Worm (Caenorhabditis elegans) whole organism, L2 larva: ENCODE measurements around the gene R11A8.1.
A peak's percentile ranks its signal among the peaks of the same experiment; 100 is the strongest.

ENCODE experiments used
- ama-1 ChIP-seq: fragments of 150-350 bp; optimal IDR thresholded peaks from 2 replicates; lab custom pipeline; 2018; ENCODE audit warnings: inconsistent platforms
- blmp-1 ChIP-seq: sonication (generic microtip); optimal IDR thresholded peaks from 2 replicates; lab custom pipeline; 2017; ENCODE audit warnings: missing genetic modification characterization, mild to moderate bottlenecking, missing compliant biosample characterization, antibody characterized with exemption, moderate library complexity; ENCODE audit not compliant: insufficient read depth
- ceh-82 ChIP-seq: fragments of 150-350 bp; optimal IDR thresholded peaks from 2 replicates; lab custom pipeline; 2014; ENCODE audit warnings: missing biosample characterization, missing genetic modification characterization
- mdl-1 ChIP-seq, 2 experiments: fragments of 150-350 bp in 1 of 2; sonication (generic microtip) in 1 of 2; optimal IDR thresholded peaks; 2 replicates each; lab custom pipeline; 2017; ENCODE audit warnings: missing biosample characterization in 2 of 2, missing genetic modification characterization in 2 of 2
- nhr-12 ChIP-seq: fragments of 150-350 bp; optimal IDR thresholded peaks from 2 replicates; lab custom pipeline; 2014; ENCODE audit warnings: missing biosample characterization, missing genetic modification characterization
- nhr-237 ChIP-seq: fragments of 150-350 bp; optimal IDR thresholded peaks from 2 replicates; lab custom pipeline; 2014; ENCODE audit warnings: missing biosample characterization, missing genetic modification characterization
- skn-1 ChIP-seq: sonication (generic microtip); optimal IDR thresholded peaks from 2 replicates; lab custom pipeline; 2017; ENCODE audit warnings: missing biosample characterization, missing genetic modification characterization
- zag-1 ChIP-seq: fragments of 150-350 bp; optimal IDR thresholded peaks from 2 replicates; lab custom pipeline; 2014; ENCODE audit warnings: missing biosample characterization, missing genetic modification characterization

ce11 chrIV:10344621-10345020, 12.4 kb downstream of the R11A8.1 start:
- TF ChIP-seq blmp-1 (tag; lab: Kevin White, UChicago) = no peak
- TF ChIP-seq mdl-1 (tag; optimal IDR thresholded peaks at IDR 0.05; lab: Kevin White, UChicago) = no peak
- no peak for TF ChIP-seq ama-1
- no peak for TF ChIP-seq skn-1
- TF ChIP-seq ceh-82 = no peak
- no peak for TF ChIP-seq nhr-237 (tag; lab: Kevin White, UChicago)
- peak; percentile 9 for TF ChIP-seq zag-1 (tag; lab: Kevin White, UChicago)
- TF ChIP-seq nhr-12 = no peak
